Worm (Caenorhabditis elegans) whole organism, L1 larva: ENCODE results near the gene ZC449.2.

Source experiments
- C16A3.4 ChIP-seq: fragments of 150-350 bp; optimal IDR thresholded peaks from 2 replicates; lab custom pipeline; 2014; ENCODE audit warnings: missing biosample characterization, missing genetic modification characterization
- F16B12.6 ChIP-seq: fragments of 150-350 bp; optimal IDR thresholded peaks from 2 replicates; lab custom pipeline; 2014; ENCODE audit warnings: missing biosample characterization, missing genetic modification characterization
- ama-1 ChIP-seq: fragments of 150-350 bp; optimal IDR thresholded peaks from 2 replicates; lab custom pipeline; 2014
- blmp-1 ChIP-seq: fragments of 150-350 bp; optimal IDR thresholded peaks from 2 replicates; lab custom pipeline; 2014; ENCODE audit warnings: missing biosample characterization, missing genetic modification characterization
- ceh-82 ChIP-seq, 3 experiments: fragments of 150-350 bp in 1 of 3; sonication (generic microtip) in 2 of 3; optimal IDR thresholded peaks; 2 replicates each; lab custom pipeline; 2014 to 2017; ENCODE audit warnings: missing biosample characterization in 3 of 3, missing genetic modification characterization in 3 of 3
- dpl-1 ChIP-seq, 3 experiments: fragments of 150-350 bp in 2 of 3; sonication (generic microtip) in 1 of 3; optimal IDR thresholded peaks; 2 replicates each; lab custom pipeline; 2014 to 2017; ENCODE audit warnings: missing biosample characterization in 3 of 3, missing genetic modification characterization in 3 of 3, missing genetic modification reagents in 3 of 3
- dsc-1 ChIP-seq: sonication (generic microtip); optimal IDR thresholded peaks from 2 replicates; lab custom pipeline; 2016; ENCODE audit warnings: mild to moderate bottlenecking, missing genetic modification characterization, missing compliant biosample characterization
- efl-1 ChIP-seq, 4 experiments: fragments of 150-350 bp; optimal IDR thresholded peaks in 3 of 4; peaks in 1 of 4; 1 replicate in 1 of 4; 2 replicates in 3 of 4; lab custom pipeline; 2014; ENCODE audit warnings: missing biosample characterization in 2 of 4, missing genetic modification characterization in 2 of 4, missing genetic modification reagents in 2 of 4
- elt-2 ChIP-seq: sonication (generic microtip); optimal IDR thresholded peaks from 2 replicates; lab custom pipeline; 2016; ENCODE audit warnings: missing genetic modification characterization, mild to moderate bottlenecking, inconsistent platforms, missing compliant biosample characterization, missing genetic modification reagents
- elt-3 ChIP-seq, 6 experiments: fragments of 150-350 bp in 1 of 6; sonication (generic microtip); optimal IDR thresholded peaks; 2 replicates each; lab custom pipeline; 2017 to 2018; ENCODE audit warnings: missing biosample characterization in 6 of 6, missing genetic modification characterization in 6 of 6, inconsistent platforms in 1 of 6
- fkh-4 ChIP-seq: sonication (generic microtip); optimal IDR thresholded peaks from 2 replicates; lab custom pipeline; 2016; ENCODE audit warnings: missing compliant biosample characterization, missing genetic modification characterization, borderline replicate concordance
- fkh-8 ChIP-seq: sonication (generic microtip); optimal IDR thresholded peaks from 2 replicates; lab custom pipeline; 2016; ENCODE audit warnings: mild to moderate bottlenecking, missing genetic modification characterization, missing compliant biosample characterization
- grh-1 ChIP-seq: fragments of 200-800 bp; sonication (Bioruptor generic); IDR thresholded peaks from 2 replicates; pipeline ENCODE4 v1.3.6; 2022; ENCODE audit warnings: missing genetic modification reagents, missing genetic modification characterization, missing compliant biosample characterization
- hpl-2 ChIP-seq: fragments of 150-350 bp; optimal IDR thresholded peaks from 2 replicates; lab custom pipeline; 2014; ENCODE audit warnings: missing biosample characterization, missing genetic modification reagents, missing genetic modification characterization
- lin-14 ChIP-seq: fragments of 200-800 bp; sonication (Bioruptor generic); optimal IDR thresholded peaks from 2 replicates; lab custom pipeline; 2018; ENCODE audit warnings: mild to moderate bottlenecking, missing genetic modification characterization, moderate library complexity, missing compliant biosample characterization
- lin-15B ChIP-seq: fragments of 150-350 bp; sonication (generic microtip); optimal IDR thresholded peaks from 3 replicates; lab custom pipeline; 2014; ENCODE audit warnings: missing biosample characterization, missing genetic modification characterization
- lin-35 ChIP-seq, 2 experiments: fragments of 150-350 bp; optimal IDR thresholded peaks; 2 replicates each; lab custom pipeline; 2014; ENCODE audit warnings: missing biosample characterization in 2 of 2, missing genetic modification characterization in 2 of 2, missing genetic modification reagents in 2 of 2
- lir-3 ChIP-seq: sonication (generic microtip); optimal IDR thresholded peaks from 2 replicates; lab custom pipeline; 2016; ENCODE audit warnings: mild to moderate bottlenecking, missing genetic modification characterization, moderate library complexity, missing compliant biosample characterization; ENCODE audit not compliant: poor library complexity
- lsy-2 ChIP-seq, 2 experiments: fragments of 150-350 bp; optimal IDR thresholded peaks; 2 replicates each; lab custom pipeline; 2014; ENCODE audit warnings: missing biosample characterization in 2 of 2, missing genetic modification characterization in 2 of 2
- mab-9 ChIP-seq: fragments of 200-800 bp; sonication (Bioruptor generic); IDR thresholded peaks from 2 replicates; pipeline ENCODE4 v1.3.6; 2022; ENCODE audit warnings: missing genetic modification reagents, missing genetic modification characterization, missing compliant biosample characterization
- mep-1 ChIP-seq: fragments of 150-350 bp; optimal IDR thresholded peaks from 2 replicates; lab custom pipeline; 2014; ENCODE audit warnings: missing biosample characterization, missing genetic modification characterization
- nhr-11 ChIP-seq: fragments of 150-350 bp; optimal IDR thresholded peaks from 2 replicates; lab custom pipeline; 2014; ENCODE audit warnings: missing biosample characterization, missing genetic modification characterization
- nhr-19 ChIP-seq: fragments of 200-800 bp; sonication (Bioruptor generic); conservative IDR thresholded peaks from 2 replicates; pipeline ENCODE4 v1.3.6; 2022; ENCODE audit warnings: missing genetic modification characterization, missing compliant biosample characterization
- nhr-20 ChIP-seq: sonication (generic microtip); optimal IDR thresholded peaks from 2 replicates; lab custom pipeline; 2016; ENCODE audit warnings: mild to moderate bottlenecking, missing genetic modification characterization, missing compliant biosample characterization
- nhr-28 ChIP-seq: fragments of 150-350 bp; optimal IDR thresholded peaks from 2 replicates; lab custom pipeline; 2014; ENCODE audit warnings: missing biosample characterization, missing genetic modification characterization
- nhr-47 ChIP-seq: sonication (generic microtip); optimal IDR thresholded peaks from 2 replicates; lab custom pipeline; 2016; ENCODE audit warnings: mild to moderate bottlenecking, missing genetic modification characterization, moderate library complexity, missing compliant biosample characterization
- nhr-71 ChIP-seq: sonication (generic microtip); optimal IDR thresholded peaks from 2 replicates; lab custom pipeline; 2016; ENCODE audit warnings: mild to moderate bottlenecking, missing genetic modification characterization, moderate library complexity, missing compliant biosample characterization
- nhr-76 ChIP-seq: sonication (generic microtip); optimal IDR thresholded peaks from 2 replicates; lab custom pipeline; 2017; ENCODE audit warnings: missing biosample characterization, missing genetic modification characterization
- nhr-84 ChIP-seq: sonication (generic microtip); optimal IDR thresholded peaks from 2 replicates; lab custom pipeline; 2017; ENCODE audit warnings: missing biosample characterization, missing genetic modification characterization
- nhr-85 ChIP-seq: sonication (generic microtip); peaks from one replicate; lab custom pipeline; 2016; ENCODE audit warnings: missing genetic modification characterization, inconsistent platforms, missing compliant biosample characterization
- pag-3 ChIP-seq: sonication (generic microtip); optimal IDR thresholded peaks from 2 replicates; lab custom pipeline; 2017; ENCODE audit warnings: missing genetic modification characterization, mild to moderate bottlenecking, missing compliant biosample characterization, antibody characterized with exemption, borderline replicate concordance; ENCODE audit not compliant: insufficient read depth
- pax-3 ChIP-seq: fragments of 200-800 bp; sonication (Bioruptor generic); optimal IDR thresholded peaks from 2 replicates; lab custom pipeline; 2018; ENCODE audit warnings: mild to moderate bottlenecking, missing genetic modification characterization, moderate library complexity, missing compliant biosample characterization
- rnt-1 ChIP-seq: sonication (generic microtip); optimal IDR thresholded peaks from 2 replicates; lab custom pipeline; 2016; ENCODE audit warnings: mild to moderate bottlenecking, missing genetic modification characterization, moderate library complexity, missing compliant biosample characterization
- skn-1 ChIP-seq: fragments of 150-350 bp; optimal IDR thresholded peaks from 2 replicates; lab custom pipeline; 2014; ENCODE audit warnings: missing biosample characterization, missing genetic modification characterization
- snu-23 ChIP-seq: sonication (generic microtip); optimal IDR thresholded peaks from 2 replicates; lab custom pipeline; 2016; ENCODE audit warnings: missing genetic modification characterization, missing compliant biosample characterization
- sox-4 ChIP-seq: sonication (generic microtip); optimal IDR thresholded peaks from 2 replicates; lab custom pipeline; 2016; ENCODE audit warnings: missing genetic modification characterization, missing compliant biosample characterization
- swsn-7 ChIP-seq: sonication (generic microtip); optimal IDR thresholded peaks from 2 replicates; lab custom pipeline; 2016; ENCODE audit warnings: missing genetic modification characterization, missing compliant biosample characterization
- tbx-2 ChIP-seq: sonication (generic microtip); optimal IDR thresholded peaks from 2 replicates; lab custom pipeline; 2016; ENCODE audit warnings: missing genetic modification characterization, missing compliant biosample characterization
- unc-130 ChIP-seq: fragments of 150-350 bp; optimal IDR thresholded peaks from 2 replicates; lab custom pipeline; 2017; ENCODE audit warnings: missing biosample characterization, missing genetic modification characterization, inconsistent platforms
- unc-30 ChIP-seq: sonication (generic microtip); optimal IDR thresholded peaks from 2 replicates; lab custom pipeline; 2017; ENCODE audit warnings: missing biosample characterization, missing genetic modification characterization
- unc-62 ChIP-seq: fragments of 150-350 bp; optimal IDR thresholded peaks from 2 replicates; lab custom pipeline; 2014; ENCODE audit warnings: missing biosample characterization, missing genetic modification reagents, missing genetic modification characterization
- unc-86 ChIP-seq: sonication (generic microtip); optimal IDR thresholded peaks from 2 replicates; lab custom pipeline; 2016; ENCODE audit warnings: missing genetic modification characterization, missing compliant biosample characterization
- unc-98 ChIP-seq: fragments of 200-800 bp; sonication (Bioruptor generic); IDR thresholded peaks from 2 replicates; pipeline ENCODE4 v1.3.6; 2022; ENCODE audit warnings: missing genetic modification characterization, missing compliant biosample characterization
- vab-15 ChIP-seq: sonication (generic microtip); optimal IDR thresholded peaks from 2 replicates; lab custom pipeline; 2017; ENCODE audit warnings: missing genotype, mild to moderate bottlenecking, missing genetic modification characterization, missing compliant biosample characterization
- xbp-1 ChIP-seq: sonication (generic microtip); optimal IDR thresholded peaks from 2 replicates; lab custom pipeline; 2016; ENCODE audit warnings: missing genetic modification characterization, missing compliant biosample characterization
- zip-4 ChIP-seq: fragments of 200-800 bp; sonication (Bioruptor generic); optimal IDR thresholded peaks from 2 replicates; lab custom pipeline; 2018; ENCODE audit warnings: mild to moderate bottlenecking, missing genetic modification characterization, moderate library complexity, missing compliant biosample characterization

ZC449.2 gene

ce11 chrX:5018062-5018653 is 2.9 kb upstream of the ZC449.2 start:
- TF ChIP-seq hpl-2 (GFP tag; lab: Kevin White, UChicago), result peak; percentile 8
- peak in 1 of 2 experiments; percentile 44 for TF ChIP-seq efl-1 (optimal IDR thresholded peaks at IDR 0.05; lab: Kevin White, UChicago)
- TF ChIP-seq efl-1 (GFP tag; optimal IDR thresholded peaks at IDR 0.05 in 1 of 2; lab: Kevin White, UChicago), result peak in 1 of 2 experiments; percentile 0
- peak in 1 of 3 experiments; percentile 6 for TF ChIP-seq dpl-1 (GFP tag; optimal IDR thresholded peaks at IDR 0.05; lab: Kevin White, UChicago)
- no peak for TF ChIP-seq ceh-82 (tag; optimal IDR thresholded peaks at IDR 0.05; lab: Kevin White, UChicago)
- TF ChIP-seq mep-1 (tag; lab: Kevin White, UChicago), result peak; percentile 50
- TF ChIP-seq F16B12.6 (tag; lab: Kevin White, UChicago), result peak; percentile 75
- TF ChIP-seq nhr-71, result peak; percentile 37
- TF ChIP-seq fkh-4, result no peak
- TF ChIP-seq lin-14, result peak; percentile 56
- no peak for TF ChIP-seq nhr-20 (tag; lab: Kevin White, UChicago)
- peak; percentile 21 for TF ChIP-seq unc-130 (tag; lab: Kevin White, UChicago)
- peak; percentile 46 for TF ChIP-seq skn-1
- TF ChIP-seq vab-15 (tag; lab: Kevin White, UChicago), result no peak
- TF ChIP-seq sox-4, result no peak
- no peak for TF ChIP-seq unc-98 (GFP tag; lab: Robert Waterston, UW)
- peak; percentile 47 for TF ChIP-seq snu-23 (GFP tag; lab: Kevin White, UChicago)
- TF ChIP-seq nhr-47 (tag; lab: Kevin White, UChicago), result no peak
- peak; percentile 35 for TF ChIP-seq C16A3.4 (tag; lab: Kevin White, UChicago)
- peak; percentile 18 for TF ChIP-seq swsn-7 (tag; lab: Kevin White, UChicago)
- no peak for TF ChIP-seq rnt-1 (tag; lab: Kevin White, UChicago)
- TF ChIP-seq elt-2, result peak; percentile 16
- peak in 1 of 2 experiments; percentile 49 for TF ChIP-seq lin-35 (GFP tag; optimal IDR thresholded peaks at IDR 0.05; lab: Kevin White, UChicago)
- TF ChIP-seq nhr-85 (tag; lab: Kevin White, UChicago), result no peak
- no peak for TF ChIP-seq elt-3 (tag; optimal IDR thresholded peaks at IDR 0.05; lab: Kevin White, UChicago)
- TF ChIP-seq lin-15B (tag; lab: Kevin White, UChicago), result no peak
- no peak for TF ChIP-seq nhr-84
- TF ChIP-seq xbp-1 (tag; lab: Kevin White, UChicago), result peak; percentile 17
- peak in 1 of 2 experiments; percentile 45 for TF ChIP-seq lsy-2 (tag; optimal IDR thresholded peaks at IDR 0.05; lab: Kevin White, UChicago)
- TF ChIP-seq blmp-1 (tag; lab: Kevin White, UChicago), result peak; percentile 30
- no peak for TF ChIP-seq mab-9

- TF ChIP-seq xbp-1 (tag; lab: Kevin White, UChicago), result peak; percentile 63
- peak; percentile 6 for TF ChIP-seq lir-3 (tag; lab: Kevin White, UChicago)
- peak; percentile 54 for TF ChIP-seq tbx-2 (tag; lab: Kevin White, UChicago)
- no peak for TF ChIP-seq nhr-28 (tag; lab: Kevin White, UChicago)
- TF ChIP-seq nhr-71, result peak; percentile 68
- TF ChIP-seq grh-1 (GFP tag; lab: Robert Waterston, UW), result no peak
- peak; percentile 23 for TF ChIP-seq zip-4 (GFP tag; lab: Kevin White, UChicago)
- no peak for TF ChIP-seq sox-4
- peak; percentile 83 for TF ChIP-seq snu-23 (GFP tag; lab: Kevin White, UChicago)
- TF ChIP-seq unc-30 (tag; lab: Kevin White, UChicago), result no peak
- TF ChIP-seq elt-2, result peak; percentile 20
- no peak for TF ChIP-seq unc-62 (GFP tag; lab: Kevin White, UChicago)
- no peak for TF ChIP-seq nhr-11 (tag; lab: Kevin White, UChicago)
- peak; percentile 19 to 53 for TF ChIP-seq lsy-2 (tag; optimal IDR thresholded peaks at IDR 0.05; lab: Kevin White, UChicago)
- TF ChIP-seq unc-86, result no peak
- peak; percentile 65 for TF ChIP-seq rnt-1 (tag; lab: Kevin White, UChicago)
- TF ChIP-seq nhr-19, result peak; percentile 63
- peak in 1 of 3 experiments; percentile 22 for TF ChIP-seq dpl-1 (GFP tag; optimal IDR thresholded peaks at IDR 0.05; lab: Kevin White, UChicago)
- peak; percentile 68 for TF ChIP-seq nhr-20 (tag; lab: Kevin White, UChicago)
- peak; percentile 38 for TF ChIP-seq unc-130 (tag; lab: Kevin White, UChicago)
- peak; percentile 58 for TF ChIP-seq swsn-7 (tag; lab: Kevin White, UChicago)
- no peak for TF ChIP-seq nhr-76 (tag; lab: Kevin White, UChicago)
- peak; percentile 67 for TF ChIP-seq nhr-47 (tag; lab: Kevin White, UChicago)
- TF ChIP-seq skn-1, result no peak
- no peak for TF ChIP-seq ama-1
- TF ChIP-seq pax-3 (tag; lab: Kevin White, UChicago), result no peak
- peak; percentile 66 for TF ChIP-seq C16A3.4 (tag; lab: Kevin White, UChicago)
- TF ChIP-seq fkh-8, result peak; percentile 68
- peak; percentile 58 for TF ChIP-seq lin-14
- peak; percentile 7 to 23 for TF ChIP-seq efl-1 (optimal IDR thresholded peaks at IDR 0.05; lab: Kevin White, UChicago)
- TF ChIP-seq efl-1 (GFP tag; optimal IDR thresholded peaks at IDR 0.05 in 1 of 2; lab: Kevin White, UChicago), result peak in 1 of 2 experiments; percentile 89
- TF ChIP-seq lin-35 (GFP tag; optimal IDR thresholded peaks at IDR 0.05; lab: Kevin White, UChicago), result peak; percentile 20 to 72
- TF ChIP-seq dsc-1 (tag; lab: Kevin White, UChicago), result peak; percentile 63
- no peak for TF ChIP-seq pag-3 (tag; lab: Kevin White, UChicago)
- peak; percentile 69 for TF ChIP-seq nhr-85 (tag; lab: Kevin White, UChicago)
- no peak for TF ChIP-seq F16B12.6 (tag; lab: Kevin White, UChicago)
These were observed 1.6 kb downstream of the ZC449.2 start for ce11 chrX:5022682-5023081.
